Worm (Caenorhabditis elegans) whole organism, L3 larva: ENCODE data around the gene pacs-1.

ENCODE experiments used
- R02D3.7 ChIP-seq: fragments of 150-350 bp; optimal IDR thresholded peaks from 2 replicates; lab custom pipeline; 2014; ENCODE audit warnings: missing biosample characterization, missing genetic modification characterization
- ceh-82 ChIP-seq: fragments of 150-350 bp; optimal IDR thresholded peaks from 2 replicates; lab custom pipeline; 2014; ENCODE audit warnings: missing biosample characterization, missing genetic modification characterization
- elt-1 ChIP-seq: fragments of 150-350 bp; optimal IDR thresholded peaks from 2 replicates; lab custom pipeline; 2014; ENCODE audit warnings: missing biosample characterization, missing genetic modification characterization
- fkh-10 ChIP-seq: sonication (generic microtip); optimal IDR thresholded peaks from 2 replicates; lab custom pipeline; 2017; ENCODE audit warnings: missing biosample characterization, missing genetic modification reagents, missing genetic modification characterization
- fkh-2 ChIP-seq: fragments of 150-350 bp; optimal IDR thresholded peaks from 2 replicates; lab custom pipeline; 2014; ENCODE audit warnings: missing biosample characterization, missing genetic modification reagents, missing genetic modification characterization
- fos-1 ChIP-seq: fragments of 150-350 bp; optimal IDR thresholded peaks from 2 replicates; lab custom pipeline; 2014; ENCODE audit warnings: missing biosample characterization, missing genetic modification characterization
- jun-1 ChIP-seq: fragments of 150-350 bp; optimal IDR thresholded peaks from 2 replicates; lab custom pipeline; 2014; ENCODE audit warnings: missing biosample characterization, missing genetic modification reagents, missing genetic modification characterization
- lin-15B ChIP-seq: fragments of 150-350 bp; optimal IDR thresholded peaks from 2 replicates; lab custom pipeline; 2014; ENCODE audit warnings: missing biosample characterization, missing genetic modification characterization
- mdl-1 ChIP-seq: fragments of 150-350 bp; optimal IDR thresholded peaks from 2 replicates; lab custom pipeline; 2014; ENCODE audit warnings: missing biosample characterization, missing genetic modification characterization
- pha-4 ChIP-seq: fragments of 150-350 bp; optimal IDR thresholded peaks from 2 replicates; lab custom pipeline; 2014; ENCODE audit warnings: missing biosample characterization, missing genetic modification reagents, missing genetic modification characterization
- snpc-4 ChIP-seq: fragments of 150-350 bp; optimal IDR thresholded peaks from 2 replicates; lab custom pipeline; 2014; ENCODE audit warnings: missing biosample characterization, missing genetic modification characterization
- unc-62 ChIP-seq: fragments of 150-350 bp; sonication (generic microtip); optimal IDR thresholded peaks from 4 replicates; lab custom pipeline; 2014; ENCODE audit warnings: missing biosample characterization, missing genetic modification reagents, missing genetic modification characterization
- zag-1 ChIP-seq: fragments of 150-350 bp; optimal IDR thresholded peaks from 2 replicates; lab custom pipeline; 2014; ENCODE audit warnings: missing biosample characterization, missing genetic modification characterization

- TF ChIP-seq jun-1 (tag; lab: Kevin White, UChicago) = no peak
- TF ChIP-seq elt-1 (tag; lab: Kevin White, UChicago) = no peak
- no peak for TF ChIP-seq snpc-4 (tag; lab: Kevin White, UChicago)
- no peak for TF ChIP-seq fkh-2
- TF ChIP-seq lin-15B (tag; lab: Kevin White, UChicago) = no peak
- TF ChIP-seq mdl-1 (tag; lab: Kevin White, UChicago) = no peak
- TF ChIP-seq ceh-82 (tag; lab: Kevin White, UChicago) = no peak
- TF ChIP-seq R02D3.7 (tag; lab: Kevin White, UChicago) = no peak
- no peak for TF ChIP-seq zag-1 (tag; lab: Kevin White, UChicago)
- no peak for TF ChIP-seq pha-4 (tag; lab: Kevin White, UChicago)
- no peak for TF ChIP-seq fos-1
- no peak for TF ChIP-seq unc-62
- TF ChIP-seq fkh-10 (GFP tag; lab: Kevin White, UChicago) = no peak
These were observed 14.3 kb downstream of the pacs-1 start, which contains the start of gene asp-2 for ce11 chrV:9202710-9203109.
